Worm (Caenorhabditis elegans) whole organism, dauer: ENCODE results near the gene C51E3.10.

ENCODE experiments used
- unc-62 ChIP-seq: sonication (generic microtip); optimal IDR thresholded peaks from 2 replicates; lab custom pipeline; 2017; ENCODE audit warnings: missing biosample characterization, missing genetic modification reagents, missing genetic modification characterization

The C51E3.10 gene

ce11 chrV:10124799-10125548, 36.0 kb downstream of the C51E3.10 start, which contains the start of gene C08B6.10:
Gene C08B6.10, plus strand, starts transcription at chrV:10125498.
- TF ChIP-seq unc-62, result no peak

ce11 chrV:10123324-10123723, 37.6 kb downstream of the C51E3.10 start, which contains the start of gene C08B6.6:
Gene C08B6.6, plus strand, starts transcription at chrV:10123624.
- no peak for TF ChIP-seq unc-62

DNA sequence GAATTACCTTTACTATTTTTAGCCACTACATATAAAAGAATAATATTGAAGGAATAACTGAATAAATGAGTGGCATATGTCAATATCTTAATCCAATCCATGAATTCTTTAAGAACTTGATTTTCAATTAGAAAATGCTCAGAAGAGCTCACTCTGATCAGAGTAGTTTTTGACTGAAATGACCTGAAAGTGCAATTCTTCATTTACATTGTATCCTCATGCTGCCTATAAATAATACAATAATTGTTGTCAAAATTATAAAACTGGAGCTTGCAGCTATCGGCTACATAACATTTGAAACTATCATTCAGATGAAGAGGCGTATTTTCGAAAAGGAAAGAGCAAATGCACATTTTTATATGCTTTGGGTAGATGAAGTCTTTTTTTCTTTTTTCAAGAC, 38.3 kb downstream of the C51E3.10 start, which contains the start of gene srxa-19:
Gene srxa-19, minus strand, starts transcription at position 101 of the 400 bp plus-strand sequence.
- TF ChIP-seq unc-62, result no peak

- TF ChIP-seq unc-62, result no peak
Observed at ce11 chrV:10120898-10121297, 40.0 kb downstream of the C51E3.10 start, which contains the start of gene srxa-18. Gene srxa-18, minus strand, starts transcription at chrV:10120997.

DNA sequence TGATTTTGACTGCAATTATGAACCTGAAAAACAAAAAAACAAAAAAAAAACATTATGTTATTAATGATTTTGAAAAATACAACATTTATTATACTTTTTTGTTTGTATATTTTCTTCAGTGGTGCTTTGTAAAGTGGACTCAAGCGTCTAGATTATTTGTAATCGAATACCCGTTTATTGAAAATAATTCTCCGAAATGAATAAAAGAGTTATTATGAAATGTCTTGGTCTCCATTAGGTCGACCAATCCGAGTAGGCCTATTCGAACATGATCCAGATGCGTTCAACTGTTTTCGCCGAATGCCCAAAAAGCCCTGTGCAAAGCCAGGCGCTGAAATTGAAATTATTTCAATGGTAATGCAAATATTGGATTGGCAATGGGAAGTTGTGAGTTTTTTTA, 43.5 kb downstream of the C51E3.10 start, which contains the start of gene C08B6.5:
Gene C08B6.5, plus strand, starts transcription at position 301 of the 400 bp plus-strand sequence.
- no peak for TF ChIP-seq unc-62

DNA sequence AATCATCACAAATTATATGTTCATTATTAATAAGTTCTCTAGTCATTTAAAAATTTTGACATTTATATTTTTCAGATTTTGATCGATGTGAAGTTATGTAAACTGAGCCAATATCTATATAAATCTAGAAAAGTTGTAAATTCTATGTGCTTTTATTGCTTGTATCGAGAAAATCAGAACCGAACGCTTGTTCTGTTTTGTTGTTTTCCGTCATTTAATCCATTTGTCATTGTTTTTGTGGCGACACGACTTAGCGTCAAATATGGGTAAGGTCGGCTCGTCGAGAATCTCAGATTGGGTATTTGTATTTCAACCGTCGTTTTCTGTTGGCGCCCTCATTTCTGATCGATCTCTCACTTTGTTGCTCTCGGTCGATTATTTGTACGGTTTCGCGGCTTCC, 46.6 kb downstream of the C51E3.10 start, which contains the start of gene cht-5:
Gene cht-5, plus strand, starts transcription at position 301 of the 400 bp plus-strand sequence.
- no peak for TF ChIP-seq unc-62

DNA sequence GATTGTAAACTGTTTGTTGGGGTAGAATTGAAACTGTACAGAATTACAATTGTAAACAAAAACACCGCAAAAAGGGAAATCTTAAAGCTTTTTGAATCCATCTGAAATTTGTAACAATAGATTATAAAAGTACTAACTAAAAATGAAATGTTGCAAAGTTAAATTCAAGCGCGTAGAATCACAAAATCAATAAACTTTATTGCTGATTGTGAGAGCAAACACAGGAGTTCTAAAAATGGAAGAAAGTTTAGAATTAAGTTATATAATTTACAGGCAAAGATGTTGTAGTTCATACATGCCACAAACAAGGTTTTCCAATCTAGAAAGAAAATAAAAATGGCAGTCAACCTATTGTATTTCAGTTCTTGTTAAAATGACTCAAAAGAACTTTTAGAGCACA, 48.7 kb downstream of the C51E3.10 start, which contains the start of gene C08B6.3:
Gene C08B6.3, minus strand, starts transcription at position 101 of the 400 bp plus-strand sequence.
- TF ChIP-seq unc-62, result no peak

- TF ChIP-seq unc-62, result no peak
Observed at ce11 chrV:10111129-10111528, 49.8 kb downstream of the C51E3.10 start.
